Fruit fly (Drosophila melanogaster): ENCODE data around the gene Osi17.

DNA sequence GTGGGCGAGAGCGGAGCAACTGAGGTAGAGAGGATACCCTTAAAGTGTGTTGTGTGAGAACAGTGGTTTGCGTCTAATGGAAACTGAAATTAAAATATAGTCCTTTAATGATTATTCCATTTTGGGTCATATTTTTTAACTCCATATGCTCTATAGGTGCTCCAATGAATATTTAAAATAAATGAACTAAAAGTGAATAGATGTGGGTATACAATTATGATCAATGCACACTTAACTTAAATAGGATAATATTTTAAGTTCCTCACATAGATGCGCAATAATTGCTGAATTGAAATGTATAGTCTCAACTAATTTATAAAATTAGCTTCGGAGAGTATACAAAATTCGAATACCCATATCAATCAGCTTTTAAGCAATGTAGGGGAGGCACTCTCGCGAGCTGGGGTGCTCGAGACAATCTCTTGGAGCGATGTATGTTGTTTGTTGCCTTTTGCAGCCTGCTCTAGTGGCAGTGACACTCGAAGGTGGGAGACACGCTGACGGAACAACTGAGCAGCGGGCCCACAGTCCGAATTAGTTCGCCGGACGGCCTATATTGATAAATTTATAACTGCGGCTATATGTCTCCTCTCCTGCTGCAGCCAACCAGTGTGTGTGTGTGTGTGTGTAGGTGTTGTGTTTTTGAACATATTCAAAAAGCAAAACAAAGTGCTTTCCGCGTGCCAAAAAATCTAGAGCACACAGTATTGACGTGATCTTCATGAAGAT is 42.2 kb downstream of the Osi17 start:
- TF ChIP-seq CTCF (optimal IDR thresholded peaks at IDR 0.05) (no peak), CG8478 (optimal IDR thresholded peaks at IDR 0.05) (no peak)
